Fruit fly (Drosophila melanogaster) whole organism, embryonic: ENCODE results near the gene Ir25a.

ENCODE experiments used
- ATbp ChIP-seq: fragments of 200-800 bp; sonication (Bioruptor generic); optimal IDR thresholded peaks from 2 replicates; lab custom pipeline; 2017; ENCODE audit warnings: missing biosample characterization, mild to moderate bottlenecking, missing genetic modification characterization, missing genetic modification reagents
- Antp ChIP-seq: fragments of 200-800 bp; sonication (Bioruptor generic); optimal IDR thresholded peaks from 3 replicates; lab custom pipeline; 2016; ENCODE audit warnings: missing biosample characterization, missing genetic modification characterization
- BEAF-32 ChIP-seq: fragments of 200-800 bp; sonication (Bioruptor generic); optimal IDR thresholded peaks from 3 replicates; lab custom pipeline; 2017; ENCODE audit warnings: missing biosample characterization, missing genetic modification characterization, mild to moderate bottlenecking, moderate library complexity, missing genetic modification reagents
- CG10147 ChIP-seq: fragments of 200-800 bp; sonication (Bioruptor generic); optimal IDR thresholded peaks from 2 replicates; lab custom pipeline; 2019; ENCODE audit warnings: missing biosample characterization, mild to moderate bottlenecking, missing genetic modification characterization, moderate library complexity
- CG10267 ChIP-seq: fragments of 200-800 bp; sonication (Bioruptor generic); optimal IDR thresholded peaks from 2 replicates; lab custom pipeline; 2018; ENCODE audit warnings: missing biosample characterization, mild to moderate bottlenecking, missing genetic modification characterization, moderate library complexity
- CG10366 ChIP-seq: fragments of 200-800 bp; sonication (Bioruptor generic); IDR thresholded peaks from 2 replicates; pipeline ENCODE4 v1.3.6; 2022; ENCODE audit warnings: missing biosample characterization, missing genetic modification characterization
- CG10654 ChIP-seq: fragments of 200-800 bp; sonication (Bioruptor generic); optimal IDR thresholded peaks from 2 replicates; lab custom pipeline; 2016; ENCODE audit warnings: missing biosample characterization, missing genetic modification characterization
- CG11093 ChIP-seq: fragments of 200-800 bp; sonication (Bioruptor generic); IDR thresholded peaks from 3 replicates; pipeline ENCODE4 v1.3.6; 2022; ENCODE audit warnings: missing biosample characterization, missing genetic modification characterization
- CG11398 ChIP-seq: fragments of 200-800 bp; sonication (Bioruptor generic); optimal IDR thresholded peaks from 2 replicates; lab custom pipeline; 2016; ENCODE audit warnings: missing biosample characterization, missing genetic modification characterization
- CG13775 ChIP-seq: fragments of 200-800 bp; sonication (Bioruptor generic); optimal IDR thresholded peaks from 3 replicates; lab custom pipeline; 2017; ENCODE audit warnings: missing biosample characterization, mild to moderate bottlenecking, missing genetic modification characterization
- CG15514 ChIP-seq: fragments of 200-800 bp; sonication (Bioruptor generic); optimal IDR thresholded peaks from 3 replicates; lab custom pipeline; 2017; ENCODE audit warnings: missing biosample characterization, missing genetic modification characterization, mild to moderate bottlenecking, moderate library complexity, missing genetic modification reagents
- CG3163 ChIP-seq: fragments of 200-800 bp; sonication (Bioruptor generic); optimal IDR thresholded peaks from 3 replicates; lab custom pipeline; 2016; ENCODE audit warnings: missing biosample characterization, missing genetic modification characterization
- CG3726 ChIP-seq: fragments of 200-800 bp; sonication (Bioruptor generic); IDR thresholded peaks from 3 replicates; pipeline ENCODE4, ENCODE4 v1.3.6; 2022; ENCODE audit warnings: missing biosample characterization, missing genetic modification characterization
- CG4707 ChIP-seq: fragments of 200-800 bp; sonication (Bioruptor generic); optimal IDR thresholded peaks from 2 replicates; lab custom pipeline; 2018; ENCODE audit warnings: missing biosample characterization, mild to moderate bottlenecking, missing genetic modification characterization, moderate library complexity
- CG6689 ChIP-seq: fragments of 200-800 bp; sonication (Bioruptor generic); IDR thresholded peaks from 2 replicates; pipeline ENCODE4 v1.3.6; 2022; ENCODE audit warnings: missing biosample characterization, missing genetic modification characterization
- CG7745 ChIP-seq: fragments of 200-800 bp; sonication (Bioruptor generic); optimal IDR thresholded peaks from 2 replicates; lab custom pipeline; 2018; ENCODE audit warnings: missing biosample characterization, mild to moderate bottlenecking, missing genetic modification characterization, moderate library complexity
- CG7786 ChIP-seq: fragments of 200-800 bp; sonication (Bioruptor generic); optimal IDR thresholded peaks from 2 replicates; lab custom pipeline; 2016; ENCODE audit warnings: missing biosample characterization, missing genetic modification characterization
- CTCF ChIP-seq: fragments of 200-800 bp; sonication (Bioruptor generic); optimal IDR thresholded peaks from 2 replicates; lab custom pipeline; 2017; ENCODE audit warnings: missing biosample characterization, mild to moderate bottlenecking, missing genetic modification characterization, moderate library complexity
- D19B ChIP-seq: fragments of 200-800 bp; sonication (Bioruptor generic); optimal IDR thresholded peaks from 2 replicates; lab custom pipeline; 2017; ENCODE audit warnings: missing biosample characterization, mild to moderate bottlenecking, missing genetic modification characterization
- Dfd ChIP-seq, 2 experiments: fragments of >200 bp; optimal IDR thresholded peaks; 2 replicates each; lab custom pipeline; 2017; ENCODE audit warnings: missing biosample characterization in 2 of 2, missing genetic modification characterization in 2 of 2
- Dp ChIP-seq: fragments of 200-800 bp; sonication (Bioruptor generic); optimal IDR thresholded peaks from 2 replicates; lab custom pipeline; 2018; ENCODE audit warnings: missing biosample characterization, mild to moderate bottlenecking, missing genetic modification characterization, moderate library complexity
- Ets65A ChIP-seq: fragments of 200-800 bp; sonication (Bioruptor generic); peaks from one replicate; lab custom pipeline; 2016; ENCODE audit warnings: missing biosample characterization, missing genetic modification characterization
- Fer2 ChIP-seq: fragments of 200-800 bp; sonication (Bioruptor generic); optimal IDR thresholded peaks from 2 replicates; lab custom pipeline; 2018; ENCODE audit warnings: missing biosample characterization, mild to moderate bottlenecking, missing genetic modification characterization, moderate library complexity
- H2.0 ChIP-seq: fragments of 200-800 bp; sonication (Bioruptor generic); IDR thresholded peaks from 2 replicates; pipeline ENCODE4 v1.3.6; 2022; ENCODE audit warnings: missing biosample characterization, missing genetic modification characterization
- HLH3B ChIP-seq: fragments of 200-800 bp; sonication (Bioruptor generic); IDR thresholded peaks from 2 replicates; pipeline ENCODE4 v1.3.6; 2022; ENCODE audit warnings: missing biosample characterization, missing genetic modification characterization
- Hmr ChIP-seq: fragments of 200-800 bp; sonication (Bioruptor generic); optimal IDR thresholded peaks from 3 replicates; lab custom pipeline; 2017; ENCODE audit warnings: mild to moderate bottlenecking, missing biosample characterization, missing genetic modification reagents, missing genetic modification characterization
- MBD-R2 ChIP-seq: fragments of 200-800 bp; sonication (Bioruptor generic); IDR thresholded peaks from 2 replicates; pipeline ENCODE4 v1.3.6; 2022; ENCODE audit warnings: missing biosample characterization, missing genetic modification characterization
- NC2β ChIP-seq: fragments of 200-800 bp; sonication (Bioruptor generic); optimal IDR thresholded peaks from 2 replicates; lab custom pipeline; 2016; ENCODE audit warnings: missing biosample characterization, missing genetic modification characterization
- Nf-YC ChIP-seq: fragments of 200-800 bp; optimal IDR thresholded peaks from 3 replicates; lab custom pipeline; 2019; ENCODE audit warnings: missing biosample characterization, mild to moderate bottlenecking, missing genetic modification characterization, moderate library complexity
- ato ChIP-seq: fragments of 200-800 bp; sonication (Bioruptor generic); IDR thresholded peaks from 2 replicates; pipeline ENCODE4 v1.3.6; 2022; ENCODE audit warnings: missing biosample characterization, missing genetic modification characterization; ENCODE audit not compliant: partially characterized antibody
- bcd ChIP-seq: fragments of 200-800 bp; sonication (Bioruptor generic); optimal IDR thresholded peaks from 2 replicates; lab custom pipeline; 2017; ENCODE audit warnings: missing biosample characterization, mild to moderate bottlenecking, missing genetic modification characterization
- cato ChIP-seq: fragments of 200-800 bp; sonication (Bioruptor generic); optimal IDR thresholded peaks from 2 replicates; lab custom pipeline; 2016; ENCODE audit warnings: missing biosample characterization, missing genetic modification characterization, borderline replicate concordance
- chif ChIP-seq, 2 experiments: fragments of 200-800 bp; sonication (Bioruptor generic); optimal IDR thresholded peaks; 3 replicates each; lab custom pipeline; 2016; ENCODE audit warnings: missing biosample characterization in 2 of 2, missing genetic modification characterization in 2 of 2
- crp ChIP-seq, 2 experiments: fragments of 200-800 bp; sonication (Bioruptor generic); optimal IDR thresholded peaks; 2 replicates in 1 of 2; 3 replicates in 1 of 2; lab custom pipeline; 2017; ENCODE audit warnings: missing biosample characterization in 2 of 2, missing genetic modification characterization in 2 of 2, mild to moderate bottlenecking in 1 of 2, moderate library complexity in 1 of 2
- dimm ChIP-seq: fragments of 200-800 bp; sonication (Bioruptor generic); IDR thresholded peaks from 2 replicates; pipeline ENCODE4 v1.3.6; 2022; ENCODE audit warnings: missing biosample characterization, missing genetic modification characterization
- dm ChIP-seq: fragments of 200-800 bp; sonication (Bioruptor generic); optimal IDR thresholded peaks from 3 replicates; lab custom pipeline; 2016; ENCODE audit warnings: missing biosample characterization, missing genetic modification characterization
- dmrt99B ChIP-seq: fragments of 200-800 bp; sonication (Bioruptor generic); optimal IDR thresholded peaks from 2 replicates; lab custom pipeline; 2018; ENCODE audit warnings: missing biosample characterization, mild to moderate bottlenecking, missing genetic modification characterization, moderate library complexity
- eyg ChIP-seq: fragments of 200-800 bp; sonication (Bioruptor generic); optimal IDR thresholded peaks from 3 replicates; lab custom pipeline; 2016; ENCODE audit warnings: missing biosample characterization, missing genetic modification characterization
- fru ChIP-seq: fragments of >200 bp; optimal IDR thresholded peaks from 2 replicates; lab custom pipeline; 2017
- ftz-f1 ChIP-seq: fragments of 200-800 bp; sonication (Bioruptor generic); optimal IDR thresholded peaks from 2 replicates; lab custom pipeline; 2016; ENCODE audit warnings: missing biosample characterization, missing genetic modification characterization
- gcm ChIP-seq: fragments of 200-800 bp; sonication (Bioruptor generic); optimal IDR thresholded peaks from 2 replicates; lab custom pipeline; 2019; ENCODE audit warnings: missing biosample characterization, mild to moderate bottlenecking, missing genetic modification characterization, moderate library complexity
- gfzf ChIP-seq: fragments of 200-800 bp; sonication (Bioruptor generic); optimal IDR thresholded peaks from 2 replicates; lab custom pipeline; 2016; ENCODE audit warnings: missing biosample characterization, mild to moderate bottlenecking, missing genetic modification characterization, moderate library complexity
- hbn ChIP-seq: fragments of 200-800 bp; sonication (Bioruptor generic); IDR thresholded peaks from 2 replicates; pipeline ENCODE4 v1.3.6; 2022; ENCODE audit warnings: missing biosample characterization, missing genetic modification characterization; ENCODE audit not compliant: partially characterized antibody
- her ChIP-seq: fragments of 200-800 bp; sonication (Bioruptor generic); optimal IDR thresholded peaks from 2 replicates; lab custom pipeline; 2016; ENCODE audit warnings: missing biosample characterization, missing genetic modification characterization
- kni ChIP-seq: fragments of 200-800 bp; sonication (Bioruptor generic); optimal IDR thresholded peaks from 3 replicates; lab custom pipeline; 2017; ENCODE audit warnings: mild to moderate bottlenecking, missing biosample characterization, missing genetic modification reagents, missing genetic modification characterization
- mam ChIP-seq: fragments of 200-800 bp; sonication (Bioruptor generic); optimal IDR thresholded peaks from 3 replicates; lab custom pipeline; 2016; ENCODE audit warnings: missing biosample characterization, missing genetic modification characterization
- nmo ChIP-seq: fragments of 200-800 bp; sonication (Bioruptor generic); optimal IDR thresholded peaks from 2 replicates; lab custom pipeline; 2018; ENCODE audit warnings: missing biosample characterization, mild to moderate bottlenecking, missing genetic modification characterization, moderate library complexity
- pan ChIP-seq, 4 experiments: fragments of >200 bp in 3 of 4; fragments of 200-800 bp in 1 of 4; sonication (Bioruptor generic) in 1 of 4; optimal IDR thresholded peaks in 3 of 4; IDR thresholded peaks in 1 of 4; 2 replicates each; pipeline versions ENCODE4 v1.3.6 to Lab custom; 2017 to 2022; ENCODE audit warnings: missing biosample characterization in 2 of 4, missing genetic modification characterization in 2 of 4, mixed read lengths in 1 of 4
- sens ChIP-seq: fragments of 200-800 bp; sonication (Bioruptor generic); peaks from one replicate; lab custom pipeline; 2016; ENCODE audit warnings: missing biosample characterization, missing genetic modification characterization
- so ChIP-seq: fragments of 200-800 bp; sonication (Bioruptor generic); IDR thresholded peaks from 3 replicates; pipeline ENCODE4 v1.3.6; 2022; ENCODE audit warnings: missing biosample characterization, missing genetic modification characterization
- unc-4 ChIP-seq: fragments of 200-800 bp; sonication (Bioruptor generic); IDR thresholded peaks from 2 replicates; pipeline ENCODE4 v1.3.6; 2022; ENCODE audit warnings: missing biosample characterization, missing genetic modification characterization; ENCODE audit not compliant: partially characterized antibody
- zen2 ChIP-seq: fragments of 200-800 bp; sonication (Bioruptor generic); IDR thresholded peaks from 3 replicates; pipeline ENCODE4 v1.3.6; 2022; ENCODE audit warnings: missing biosample characterization, missing genetic modification characterization; ENCODE audit not compliant: partially characterized antibody

The Ir25a gene

DNA sequence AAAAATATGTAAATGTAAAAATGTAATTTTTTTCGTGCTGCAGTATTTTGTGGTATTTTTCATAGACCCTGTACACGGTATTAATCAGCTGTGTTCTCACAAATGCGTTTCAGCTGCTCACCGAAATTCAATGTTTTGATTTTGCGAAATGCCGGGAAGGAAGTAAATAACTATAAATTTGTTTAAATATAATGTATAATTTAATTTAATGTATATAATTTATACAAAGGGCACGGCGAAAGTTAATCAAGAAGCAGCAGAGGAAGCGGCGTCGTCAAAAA is 40.6 kb downstream of the Ir25a start, which contains the start of gene CG3294 (continued):
- TF ChIP-seq pan (optimal IDR thresholded peaks at IDR 0.05; lab: Kevin White, UChicago), result no peak
- no peak for TF ChIP-seq pan (GFP tag; optimal IDR thresholded peaks at IDR 0.05 in 1 of 2, IDR thresholded peaks at IDR 0.05 in 1 of 2)
- peak; percentile 65 to 93 for TF ChIP-seq crp (GFP tag; optimal IDR thresholded peaks at IDR 0.05; lab: Kevin White, UChicago)
- TF ChIP-seq dmrt99B (tag; lab: Kevin White, UChicago), result no peak
- peak; percentile 30 for TF ChIP-seq CTCF (GFP tag; lab: Kevin White, UChicago)
- TF ChIP-seq CG4707 (GFP tag; lab: Kevin White, UChicago), result no peak
- no peak for TF ChIP-seq CG13775 (GFP tag; lab: Kevin White, UChicago)
- TF ChIP-seq CG10267 (tag; lab: Kevin White, UChicago), result peak; percentile 3
- peak; percentile 73 for TF ChIP-seq CG10366 (GFP tag; lab: Robert Waterston, UW)
- no peak for TF ChIP-seq gcm
- no peak for TF ChIP-seq kni
- TF ChIP-seq CG10654, result no peak
- no peak for TF ChIP-seq so
- no peak for TF ChIP-seq Fer2 (tag; lab: Kevin White, UChicago)
- no peak for TF ChIP-seq H2.0
- TF ChIP-seq fru (lab: Kevin White, UChicago), result no peak
- no peak for TF ChIP-seq hbn
- no peak for TF ChIP-seq dimm (GFP tag; lab: Robert Waterston, UW)
- TF ChIP-seq CG7745, result no peak
- no peak for TF ChIP-seq eyg (GFP tag; lab: Kevin White, UChicago)
- no peak for TF ChIP-seq Dfd (GFP tag; optimal IDR thresholded peaks at IDR 0.05; lab: Kevin White, UChicago)
- no peak for TF ChIP-seq ato (GFP tag; lab: Robert Waterston, UW)
- no peak for TF ChIP-seq CG11093 (GFP tag; lab: Robert Waterston, UW)
- TF ChIP-seq CG6689 (GFP tag; lab: Robert Waterston, UW), result no peak
- TF ChIP-seq HLH3B (GFP tag; lab: Robert Waterston, UW), result no peak
- TF ChIP-seq CG15514 (GFP tag; lab: Kevin White, UChicago), result peak; percentile 24
- peak; percentile 68 for TF ChIP-seq gfzf (GFP tag; lab: Kevin White, UChicago)
- TF ChIP-seq Nf-YC, result peak; percentile 18
- no peak for TF ChIP-seq mam (GFP tag; lab: Kevin White, UChicago)
- TF ChIP-seq CG11398, result no peak
- peak; percentile 90 for TF ChIP-seq MBD-R2 (GFP tag; lab: Robert Waterston, UW)
- no peak for TF ChIP-seq Hmr (GFP tag; lab: Kevin White, UChicago)
- TF ChIP-seq zen2, result no peak
- TF ChIP-seq Dp (GFP tag; lab: Kevin White, UChicago), result peak; percentile 47
- TF ChIP-seq sens, result no peak
- no peak for TF ChIP-seq bcd
- no peak for TF ChIP-seq chif (GFP tag; optimal IDR thresholded peaks at IDR 0.05; lab: Kevin White, UChicago)
- TF ChIP-seq ftz-f1 (GFP tag; lab: Kevin White, UChicago), result no peak
- TF ChIP-seq CG3163 (GFP tag; lab: Kevin White, UChicago), result no peak
- no peak for TF ChIP-seq CG7786 (GFP tag; lab: Kevin White, UChicago)
- TF ChIP-seq nmo, result no peak
- TF ChIP-seq NC2β (GFP tag; lab: Kevin White, UChicago), result no peak
- TF ChIP-seq dm (GFP tag; lab: Kevin White, UChicago), result no peak
- TF ChIP-seq CG3726 (GFP tag; lab: Robert Waterston, UW), result no peak
- no peak for TF ChIP-seq unc-4 (GFP tag; lab: Robert Waterston, UW)
- TF ChIP-seq Ets65A (GFP tag; lab: Kevin White, UChicago), result no peak
- TF ChIP-seq her (GFP tag; lab: Kevin White, UChicago), result peak; percentile 98
- TF ChIP-seq CG10147 (GFP tag; lab: Kevin White, UChicago), result no peak
- TF ChIP-seq cato (GFP tag; lab: Kevin White, UChicago), result no peak
- peak; percentile 61 for TF ChIP-seq D19B (GFP tag; lab: Kevin White, UChicago)
- no peak for TF ChIP-seq Antp (GFP tag; lab: Kevin White, UChicago)
- TF ChIP-seq BEAF-32 (GFP tag; lab: Kevin White, UChicago), result peak; percentile 26
- TF ChIP-seq ATbp (GFP tag; lab: Kevin White, UChicago), result no peak
